Worm (Caenorhabditis elegans): ENCODE results near the gene srlf-35.

DNA sequence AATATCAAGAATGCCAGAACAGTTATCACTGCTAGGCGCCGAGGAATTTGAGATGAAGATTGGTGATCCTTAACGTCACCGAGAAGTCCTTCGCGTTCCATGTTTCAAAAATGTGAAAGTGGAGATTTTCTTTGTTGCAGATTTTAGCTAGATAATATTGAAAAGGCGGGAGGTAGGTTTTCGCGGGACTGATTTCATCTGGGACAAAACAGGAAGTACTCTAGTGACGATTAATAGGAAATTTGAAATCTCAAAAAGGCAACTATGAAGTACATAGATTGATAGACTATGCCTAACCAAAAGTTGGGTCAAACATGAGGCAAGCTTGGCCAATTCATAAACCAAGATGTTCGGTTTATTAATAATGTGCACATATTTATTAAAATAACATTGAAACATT, 49.2 kb downstream of the srlf-35 start, which contains the start of gene C14C6.8:
- TF ChIP-seq cog-1 (tag; optimal IDR thresholded peaks at IDR 0.05) (no peak), klf-2 (GFP tag; conservative IDR thresholded peaks at IDR 0.05) (no peak), ztf-23 (GFP tag; IDR thresholded peaks at IDR 0.05) (no peak), T22C8.4 (GFP tag; IDR thresholded peaks at IDR 0.05) (no peak)
